Worm (Caenorhabditis elegans) whole organism, late embryonic: ENCODE results near the gene F26D2.13.

Source experiments
- C38D4.7 ChIP-seq: fragments of 200-800 bp; sonication (Bioruptor generic); optimal IDR thresholded peaks from 2 replicates; lab custom pipeline; 2018; ENCODE audit warnings: mild to moderate bottlenecking, missing genetic modification characterization, moderate library complexity, missing compliant biosample characterization
- F13H6.1 ChIP-seq: sonication (generic microtip); optimal IDR thresholded peaks from 2 replicates; lab custom pipeline; 2016; ENCODE audit warnings: missing genetic modification characterization, missing compliant biosample characterization
- K02D7.2 ChIP-seq: sonication (generic microtip); optimal IDR thresholded peaks from 2 replicates; lab custom pipeline; 2017; ENCODE audit warnings: mild to moderate bottlenecking, missing genetic modification characterization, missing compliant biosample characterization
- K09A11.1 ChIP-seq: sonication (generic microtip); optimal IDR thresholded peaks from 2 replicates; lab custom pipeline; 2017; ENCODE audit warnings: antibody characterized with exemption, mild to moderate bottlenecking, missing genetic modification characterization, missing compliant biosample characterization; ENCODE audit not compliant: insufficient read depth
- Y22D7AL.16 ChIP-seq: sonication (generic microtip); optimal IDR thresholded peaks from 2 replicates; lab custom pipeline; 2016; ENCODE audit warnings: missing genetic modification characterization, missing compliant biosample characterization
- ahr-1 ChIP-seq: sonication (generic microtip); optimal IDR thresholded peaks from 2 replicates; lab custom pipeline; 2016; ENCODE audit warnings: missing genetic modification characterization, missing compliant biosample characterization
- ama-1 ChIP-seq: fragments of 150-350 bp; optimal IDR thresholded peaks from 2 replicates; lab custom pipeline; 2014
- ceh-14 ChIP-seq: sonication (generic microtip); optimal IDR thresholded peaks from 2 replicates; lab custom pipeline; 2016; ENCODE audit warnings: missing genotype, missing genetic modification characterization, missing compliant biosample characterization
- ceh-2 ChIP-seq: sonication (generic microtip); optimal IDR thresholded peaks from 2 replicates; lab custom pipeline; 2016; ENCODE audit warnings: missing genotype, missing genetic modification characterization, missing compliant biosample characterization
- ceh-22 ChIP-seq: sonication (generic microtip); optimal IDR thresholded peaks from 2 replicates; lab custom pipeline; 2017; ENCODE audit warnings: missing biosample characterization, missing genetic modification characterization
- ceh-24 ChIP-seq: sonication (generic microtip); optimal IDR thresholded peaks from 2 replicates; lab custom pipeline; 2016; ENCODE audit warnings: mild to moderate bottlenecking, missing genetic modification characterization, missing compliant biosample characterization
- ceh-30 ChIP-seq: fragments of 150-350 bp; optimal IDR thresholded peaks from 2 replicates; lab custom pipeline; 2014; ENCODE audit warnings: missing biosample characterization, missing genetic modification characterization
- ceh-31 ChIP-seq: sonication (generic microtip); optimal IDR thresholded peaks from 2 replicates; lab custom pipeline; 2016; ENCODE audit warnings: missing genetic modification characterization, missing compliant biosample characterization
- ceh-45 ChIP-seq: fragments of 200-800 bp; sonication (Bioruptor generic); IDR thresholded peaks from 2 replicates; pipeline ENCODE4 v1.3.6; 2022; ENCODE audit warnings: missing genetic modification reagents, missing genetic modification characterization, missing compliant biosample characterization
- ceh-48 ChIP-seq: sonication (generic microtip); optimal IDR thresholded peaks from 2 replicates; lab custom pipeline; 2016; ENCODE audit warnings: missing genetic modification characterization, inconsistent platforms, missing compliant biosample characterization
- che-1 ChIP-seq: sonication (generic microtip); optimal IDR thresholded peaks from 2 replicates; lab custom pipeline; 2016; ENCODE audit warnings: mild to moderate bottlenecking, missing genetic modification characterization, missing compliant biosample characterization
- dve-1 ChIP-seq: sonication (generic microtip); optimal IDR thresholded peaks from 2 replicates; lab custom pipeline; 2017; ENCODE audit warnings: antibody characterized with exemption, mild to moderate bottlenecking, missing genetic modification characterization, missing compliant biosample characterization
- elt-2 ChIP-seq: sonication (generic microtip); optimal IDR thresholded peaks from 2 replicates; lab custom pipeline; 2016; ENCODE audit warnings: missing genetic modification reagents, missing genetic modification characterization, missing compliant biosample characterization
- elt-4 ChIP-seq: sonication (generic microtip); optimal IDR thresholded peaks from 2 replicates; lab custom pipeline; 2016; ENCODE audit warnings: missing genetic modification characterization, missing compliant biosample characterization
- ets-4 ChIP-seq: sonication (generic microtip); optimal IDR thresholded peaks from 2 replicates; lab custom pipeline; 2016; ENCODE audit warnings: missing genetic modification characterization, missing compliant biosample characterization
- gmeb-2 ChIP-seq: sonication (generic microtip); optimal IDR thresholded peaks from 2 replicates; lab custom pipeline; 2016; ENCODE audit warnings: missing genetic modification characterization, inconsistent platforms, missing compliant biosample characterization
- hlh-30 ChIP-seq: sonication (generic microtip); optimal IDR thresholded peaks from 2 replicates; lab custom pipeline; 2017; ENCODE audit warnings: antibody characterized with exemption, missing genetic modification characterization, missing compliant biosample characterization; ENCODE audit not compliant: insufficient read depth
- hlh-6 ChIP-seq: sonication (generic microtip); optimal IDR thresholded peaks from 2 replicates; lab custom pipeline; 2016; ENCODE audit warnings: missing genotype, missing genetic modification characterization, missing compliant biosample characterization
- lin-11 ChIP-seq: fragments of 200-800 bp; sonication (Bioruptor generic); optimal IDR thresholded peaks from 2 replicates; lab custom pipeline; 2018; ENCODE audit warnings: mild to moderate bottlenecking, missing genetic modification characterization, missing compliant biosample characterization
- madf-2 ChIP-seq: sonication (generic microtip); optimal IDR thresholded peaks from 2 replicates; lab custom pipeline; 2017; ENCODE audit warnings: missing genetic modification characterization, missing compliant biosample characterization
- nhr-11 ChIP-seq: fragments of 150-350 bp; optimal IDR thresholded peaks from 2 replicates; lab custom pipeline; 2014; ENCODE audit warnings: missing biosample characterization, missing genetic modification characterization
- npax-4 ChIP-seq: sonication (generic microtip); optimal IDR thresholded peaks from 2 replicates; lab custom pipeline; 2016; ENCODE audit warnings: missing genetic modification characterization, missing compliant biosample characterization
- pag-3 ChIP-seq: sonication (generic microtip); optimal IDR thresholded peaks from 2 replicates; lab custom pipeline; 2016; ENCODE audit warnings: missing compliant biosample characterization, missing genetic modification characterization, borderline replicate concordance
- pha-2 ChIP-seq: sonication (generic microtip); optimal IDR thresholded peaks from 2 replicates; lab custom pipeline; 2017; ENCODE audit warnings: mild to moderate bottlenecking, missing genetic modification characterization, missing compliant biosample characterization
- pha-4 ChIP-seq: fragments of 150-350 bp; optimal IDR thresholded peaks from 2 replicates; lab custom pipeline; 2018; ENCODE audit warnings: missing biosample characterization, missing genetic modification reagents, missing genetic modification characterization
- pqm-1 ChIP-seq: sonication (generic microtip); optimal IDR thresholded peaks from 2 replicates; lab custom pipeline; 2016; ENCODE audit warnings: missing genetic modification characterization, missing compliant biosample characterization
- pros-1 ChIP-seq: fragments of 150-350 bp; optimal IDR thresholded peaks from 2 replicates; lab custom pipeline; 2014; ENCODE audit warnings: missing biosample characterization, missing genetic modification reagents, missing genetic modification characterization
- ref-2 ChIP-seq: sonication (generic microtip); optimal IDR thresholded peaks from 2 replicates; lab custom pipeline; 2016; ENCODE audit warnings: missing genetic modification characterization, missing compliant biosample characterization
- tbx-2 ChIP-seq: sonication (generic microtip); optimal IDR thresholded peaks from 2 replicates; lab custom pipeline; 2016; ENCODE audit warnings: missing genetic modification characterization, missing compliant biosample characterization
- tbx-7 ChIP-seq: sonication (generic microtip); optimal IDR thresholded peaks from 2 replicates; lab custom pipeline; 2016; ENCODE audit warnings: missing genotype, missing genetic modification characterization, missing compliant biosample characterization
- unc-42 ChIP-seq: sonication (generic microtip); optimal IDR thresholded peaks from 2 replicates; lab custom pipeline; 2016; ENCODE audit warnings: missing genotype, missing genetic modification characterization, missing compliant biosample characterization
- ztf-16 ChIP-seq: sonication (generic microtip); optimal IDR thresholded peaks from 2 replicates; lab custom pipeline; 2017; ENCODE audit warnings: missing genetic modification characterization, missing compliant biosample characterization

The F26D2.13 gene

DNA sequence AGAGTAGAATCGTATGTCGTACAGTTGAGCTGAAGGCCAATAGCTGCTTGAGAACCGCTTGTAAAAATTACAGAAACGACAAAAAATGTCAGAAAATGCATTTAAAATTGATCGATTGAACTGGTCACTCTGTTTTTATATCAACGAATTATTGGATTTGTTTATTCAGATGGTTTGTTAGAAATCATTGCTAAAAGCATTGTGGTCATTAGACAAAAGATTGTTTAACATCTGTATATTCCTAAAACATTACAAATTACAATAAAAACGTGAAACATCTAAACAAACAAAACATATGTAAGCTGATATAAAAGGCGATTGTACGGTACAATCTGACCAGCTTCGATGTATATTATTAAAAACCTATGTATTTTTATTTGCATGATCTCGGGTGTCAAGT is at the start of gene F26D2.13, which contains the start of gene F26D2.14:
Gene F26D2.13 (minus strand): TSS at position 101 of the 400 bp plus-strand sequence.
Gene F26D2.14 (plus strand): TSS at position 346 of the 400 bp plus-strand sequence.
- TF ChIP-seq Y22D7AL.16 (tag; lab: Kevin White, UChicago) (no peak), hlh-6 (tag; lab: Kevin White, UChicago) (no peak), pha-4 (tag; lab: Kevin White, UChicago) (no peak)

DNA sequence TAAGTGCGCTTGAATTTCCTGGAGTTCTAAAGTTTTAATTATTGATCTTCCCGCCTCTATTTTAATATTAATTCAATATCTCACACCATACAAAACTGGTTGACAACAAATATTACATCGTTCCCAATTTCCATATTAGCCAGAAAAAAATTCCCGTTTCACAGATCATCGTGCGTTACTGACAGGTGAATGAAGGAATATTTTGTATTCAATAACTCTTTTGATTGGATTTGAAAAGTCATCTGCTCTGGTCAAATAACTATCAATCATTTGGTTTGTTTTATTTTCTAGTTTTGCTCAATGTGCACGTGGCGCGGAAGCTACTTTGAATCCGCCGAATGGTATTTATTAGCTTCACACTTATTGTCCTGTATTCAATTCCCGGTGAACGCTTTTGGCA is 48.3 kb upstream of the F26D2.13 start, which contains the start of gene srh-139:
Gene srh-139 (plus strand): TSS at position 301 of the 400 bp plus-strand sequence.
- TF ChIP-seq lin-11 (tag; lab: Kevin White, UChicago) (no peak), tbx-2 (tag; lab: Kevin White, UChicago) (no peak), tbx-7 (no peak), pag-3 (tag; lab: Kevin White, UChicago) (no peak), ceh-22 (no peak), ceh-31 (tag; lab: Kevin White, UChicago) (no peak), ama-1 (lab: Kevin White, UChicago) (no peak), hlh-6 (tag; lab: Kevin White, UChicago) (no peak), dve-1 (no peak), ceh-24 (tag; lab: Kevin White, UChicago) (no peak), ceh-48 (no peak), ref-2 (tag; lab: Kevin White, UChicago) (no peak), ceh-45 (GFP tag; lab: Robert Waterston, UW) (no peak), nhr-11 (tag; lab: Kevin White, UChicago) (no peak), K02D7.2 (tag; lab: Kevin White, UChicago) (no peak)

DNA sequence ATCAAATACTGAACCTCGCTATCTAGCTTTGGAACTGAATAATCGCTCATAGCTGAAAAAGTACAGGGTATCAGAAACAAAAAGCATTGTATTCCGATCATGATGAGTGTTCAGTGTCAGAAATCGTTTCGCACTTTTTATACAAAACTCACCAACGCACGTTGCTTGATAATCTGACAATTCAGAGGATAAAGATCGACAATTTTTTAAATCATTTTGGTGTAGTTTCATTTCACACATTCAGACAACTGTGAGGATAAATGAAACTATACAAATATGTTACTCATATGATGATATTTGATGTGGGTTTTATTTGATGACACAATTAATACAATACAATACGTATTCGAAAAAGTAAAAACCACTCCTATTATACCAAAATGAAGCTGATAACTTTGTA is 47.6 kb upstream of the F26D2.13 start, which contains the start of gene F57E7.2:
Gene F57E7.2 (minus strand): TSS at position 101 of the 400 bp plus-strand sequence.
- no peak for TF ChIP-seq nhr-11 (tag; lab: Kevin White, UChicago)
- no peak for TF ChIP-seq dve-1
- no peak for TF ChIP-seq ztf-16
- TF ChIP-seq ahr-1 = no peak
- no peak for TF ChIP-seq ceh-2 (tag; lab: Kevin White, UChicago)
- TF ChIP-seq elt-4 (tag; lab: Kevin White, UChicago) = no peak
- TF ChIP-seq unc-42 = no peak
- no peak for TF ChIP-seq tbx-7
- no peak for TF ChIP-seq pha-2 (tag; lab: Kevin White, UChicago)
- no peak for TF ChIP-seq K09A11.1
- TF ChIP-seq madf-2 (tag; lab: Kevin White, UChicago) = no peak
- no peak for TF ChIP-seq che-1
- no peak for TF ChIP-seq tbx-2 (tag; lab: Kevin White, UChicago)
- TF ChIP-seq npax-4 (tag; lab: Kevin White, UChicago) = no peak

DNA sequence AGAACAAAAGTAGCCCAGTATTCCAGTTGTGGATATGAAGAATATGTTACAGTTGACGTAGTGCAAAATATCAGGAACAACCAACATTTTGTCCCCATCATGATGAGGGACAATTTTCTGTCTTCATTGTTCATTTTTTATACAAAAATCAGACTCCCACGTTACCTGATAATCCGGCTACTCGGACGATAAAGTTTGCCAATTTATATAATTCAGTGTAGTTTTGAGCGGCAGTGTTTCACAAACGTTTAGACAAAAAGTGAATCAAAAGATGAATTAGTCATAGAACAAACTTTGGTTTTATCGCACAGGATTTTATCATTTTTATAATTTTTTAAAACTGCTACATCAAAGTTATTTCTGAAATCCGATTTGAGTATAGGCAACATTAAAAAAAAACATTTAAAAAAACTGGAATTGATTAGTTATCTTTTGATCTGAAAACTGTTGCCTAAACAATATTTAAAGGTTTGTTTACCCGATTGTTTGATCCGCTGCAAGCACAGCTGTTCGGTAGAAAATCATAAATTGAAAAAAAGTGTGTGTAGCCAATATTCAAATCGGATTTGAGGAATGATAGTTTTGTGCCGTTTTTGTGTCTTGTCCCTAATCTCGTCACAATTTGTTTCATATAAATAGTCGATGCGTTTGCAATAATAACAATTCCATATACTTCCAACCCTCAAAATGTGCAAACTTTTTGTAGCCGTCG is 45.7 kb upstream of the F26D2.13 start, which contains the start of the genes F57E7.4 and spig-6:
Gene F57E7.4 (minus strand): TSS at position 101 of the 712 bp plus-strand sequence.
Gene spig-6 (plus strand): TSS at position 662 of the 712 bp plus-strand sequence.
- TF ChIP-seq Y22D7AL.16 (tag; lab: Kevin White, UChicago) (no peak), pros-1 (tag; lab: Kevin White, UChicago) (no peak), pqm-1 (no peak), hlh-30 (tag; lab: Kevin White, UChicago) (no peak), F13H6.1 (tag; lab: Kevin White, UChicago) (no peak), pha-4 (tag; lab: Kevin White, UChicago) (no peak), ceh-14 (tag; lab: Kevin White, UChicago) (no peak), ceh-30 (tag; lab: Kevin White, UChicago) (no peak), ets-4 (no peak), gmeb-2 (tag; lab: Kevin White, UChicago) (no peak), tbx-2 (tag; lab: Kevin White, UChicago) (no peak), elt-2 (tag; lab: Kevin White, UChicago) (no peak), C38D4.7 (GFP tag; lab: Kevin White, UChicago) (no peak)
- TF ChIP-seq, all 69 proteins: peak for 0
